Worm (Caenorhabditis elegans): ENCODE measurements around the gene dcs-1.

DNA sequence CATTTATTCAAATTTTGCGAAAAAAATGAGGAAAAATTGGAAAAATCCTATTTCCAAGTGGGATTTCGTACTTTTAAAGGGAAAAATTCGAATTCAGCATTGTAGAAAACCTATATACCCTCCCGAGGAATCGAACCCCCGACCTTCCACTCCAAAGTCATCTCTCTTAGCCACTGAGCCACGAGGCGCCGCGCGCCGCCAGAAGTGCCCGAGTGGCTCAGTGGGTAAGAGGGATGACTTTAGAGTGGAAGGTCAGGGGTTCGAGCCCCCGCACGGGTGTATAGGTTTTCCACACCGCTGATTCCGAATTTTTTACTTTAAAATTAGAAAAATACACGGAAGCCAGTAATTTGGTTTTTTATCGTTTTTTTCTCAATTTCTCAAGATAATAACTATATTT is 44.3 kb upstream of the dcs-1 start:
- TF ChIP-seq ama-1 (optimal IDR thresholded peaks at IDR 0.05) (no peak), pqm-1 (tag; optimal IDR thresholded peaks at IDR 0.05) (no peak)
